Worm (Caenorhabditis elegans) whole organism, midembryonic: ENCODE data around the gene nhr-123.
A peak's percentile ranks its signal among the peaks of the same experiment; 100 is the strongest.

Source experiments
- T22C8.4 ChIP-seq: fragments of 200-800 bp; sonication (Bioruptor generic); IDR thresholded peaks from 2 replicates; pipeline ENCODE4 v1.3.6; 2022; ENCODE audit warnings: missing genetic modification characterization, missing compliant biosample characterization
- cog-1 ChIP-seq: sonication (generic microtip); optimal IDR thresholded peaks from 2 replicates; lab custom pipeline; 2016; ENCODE audit warnings: missing genetic modification characterization, missing compliant biosample characterization
- flt-1 ChIP-seq: fragments of 200-800 bp; sonication (Bioruptor generic); IDR thresholded peaks from 2 replicates; pipeline ENCODE4 v1.3.6; 2022; ENCODE audit warnings: missing genetic modification characterization, missing compliant biosample characterization
- klf-2 ChIP-seq: fragments of 200-800 bp; sonication (Bioruptor generic); conservative IDR thresholded peaks from 2 replicates; pipeline ENCODE4 v1.3.6; 2022; ENCODE audit warnings: missing genetic modification reagents, missing genetic modification characterization, missing compliant biosample characterization
- med-1 ChIP-seq: sonication (generic microtip); optimal IDR thresholded peaks from 2 replicates; lab custom pipeline; 2017; ENCODE audit warnings: missing genetic modification characterization, mild to moderate bottlenecking, missing compliant biosample characterization, antibody characterized with exemption, missing genetic modification reagents; ENCODE audit not compliant: insufficient read depth
- ref-1 ChIP-seq: fragments of 200-800 bp; sonication (Bioruptor generic); conservative IDR thresholded peaks from 2 replicates; pipeline ENCODE4 v1.3.6; 2022; ENCODE audit warnings: missing genetic modification reagents, missing genetic modification characterization, missing compliant biosample characterization
- tab-1 ChIP-seq: fragments of 200-800 bp; sonication (Bioruptor generic); IDR thresholded peaks from 2 replicates; pipeline ENCODE4 v1.3.6; 2022; ENCODE audit warnings: missing genetic modification characterization, missing compliant biosample characterization
- ztf-23 ChIP-seq: fragments of 200-800 bp; sonication (Bioruptor generic); IDR thresholded peaks from 2 replicates; pipeline ENCODE4 v1.3.6; 2022; ENCODE audit warnings: missing genetic modification reagents, missing genetic modification characterization, missing compliant biosample characterization
- ztf-29 ChIP-seq: fragments of 200-800 bp; sonication (Bioruptor generic); IDR thresholded peaks from 2 replicates; pipeline ENCODE4 v1.3.6; 2022; ENCODE audit warnings: missing genetic modification reagents, missing genetic modification characterization, missing compliant biosample characterization

Gene nhr-123

ce11 chrV:446988-447387 lies 4.3 kb upstream of the nhr-123 start:
- no peak for TF ChIP-seq cog-1 (tag; lab: Kevin White, UChicago)
- TF ChIP-seq med-1 (GFP tag; lab: Kevin White, UChicago) = no peak
- TF ChIP-seq ztf-29 (GFP tag; lab: Robert Waterston, UW) = no peak
- TF ChIP-seq T22C8.4 (GFP tag; lab: Robert Waterston, UW) = no peak
- 0 out of 2 replicates have a peak, but pooled peaks have one; percentile 40 for TF ChIP-seq tab-1 (GFP tag; lab: Robert Waterston, UW)
- TF ChIP-seq klf-2 (GFP tag; lab: Robert Waterston, UW) = no peak
- no peak for TF ChIP-seq ref-1 (GFP tag; lab: Robert Waterston, UW)
- TF ChIP-seq flt-1 (GFP tag; lab: Robert Waterston, UW) = 0 out of 2 replicates have a peak, but pooled peaks have one; percentile 32
- no peak for TF ChIP-seq ztf-23 (GFP tag; lab: Robert Waterston, UW)

- TF ChIP-seq T22C8.4 (GFP tag; lab: Robert Waterston, UW) (no peak), ztf-23 (GFP tag; lab: Robert Waterston, UW) (no peak), klf-2 (GFP tag; lab: Robert Waterston, UW) (no peak), flt-1 (GFP tag; lab: Robert Waterston, UW) (no peak), tab-1 (GFP tag; lab: Robert Waterston, UW) (no peak), cog-1 (tag; lab: Kevin White, UChicago) (no peak), ref-1 (GFP tag; lab: Robert Waterston, UW) (no peak), med-1 (GFP tag; lab: Kevin White, UChicago) (no peak), ztf-29 (GFP tag; lab: Robert Waterston, UW) (no peak)
Observed at ce11 chrV:449130-449529, 2.1 kb upstream of the nhr-123 start, which contains the start of gene srh-35. Gene srh-35 (minus strand): TSS chrV:449230.

ce11 chrV:449685-450084 lies 1.6 kb upstream of the nhr-123 start, which contains the start of gene M02H5.8:
Gene M02H5.8 (plus strand): TSS chrV:449981.
- no peak for TF ChIP-seq ztf-29 (GFP tag; lab: Robert Waterston, UW)
- TF ChIP-seq ref-1 (GFP tag; lab: Robert Waterston, UW) = no peak
- no peak for TF ChIP-seq cog-1 (tag; lab: Kevin White, UChicago)
- TF ChIP-seq ztf-23 (GFP tag; lab: Robert Waterston, UW) = no peak
- no peak for TF ChIP-seq tab-1 (GFP tag; lab: Robert Waterston, UW)
- no peak for TF ChIP-seq med-1 (GFP tag; lab: Kevin White, UChicago)
- no peak for TF ChIP-seq T22C8.4 (GFP tag; lab: Robert Waterston, UW)
- TF ChIP-seq flt-1 (GFP tag; lab: Robert Waterston, UW) = no peak
- TF ChIP-seq klf-2 (GFP tag; lab: Robert Waterston, UW) = no peak

- no peak for TF ChIP-seq cog-1 (tag; lab: Kevin White, UChicago)
- no peak for TF ChIP-seq ztf-23 (GFP tag; lab: Robert Waterston, UW)
Observed at ce11 chrV:453569-453968, 2.3 kb downstream of the nhr-123 start, which contains the start of gene nhr-98. Gene nhr-98 (plus strand): TSS chrV:453869.

- TF ChIP-seq med-1 (GFP tag; lab: Kevin White, UChicago) = no peak
- no peak for TF ChIP-seq ref-1 (GFP tag; lab: Robert Waterston, UW)
- TF ChIP-seq cog-1 (tag; lab: Kevin White, UChicago) = no peak
- no peak for TF ChIP-seq klf-2 (GFP tag; lab: Robert Waterston, UW)
- TF ChIP-seq ztf-23 (GFP tag; lab: Robert Waterston, UW) = no peak
- TF ChIP-seq tab-1 (GFP tag; lab: Robert Waterston, UW) = no peak
- no peak for TF ChIP-seq T22C8.4 (GFP tag; lab: Robert Waterston, UW)
- no peak for TF ChIP-seq ztf-29 (GFP tag; lab: Robert Waterston, UW)
- no peak for TF ChIP-seq flt-1 (GFP tag; lab: Robert Waterston, UW)
Observed at ce11 chrV:457839-458238, 6.6 kb downstream of the nhr-123 start.

- no peak for TF ChIP-seq T22C8.4 (GFP tag; lab: Robert Waterston, UW)
- TF ChIP-seq med-1 (GFP tag; lab: Kevin White, UChicago) = no peak
- TF ChIP-seq ref-1 (GFP tag; lab: Robert Waterston, UW) = no peak
- TF ChIP-seq cog-1 (tag; lab: Kevin White, UChicago) = no peak
- no peak for TF ChIP-seq flt-1 (GFP tag; lab: Robert Waterston, UW)
- no peak for TF ChIP-seq tab-1 (GFP tag; lab: Robert Waterston, UW)
- no peak for TF ChIP-seq ztf-29 (GFP tag; lab: Robert Waterston, UW)
- TF ChIP-seq klf-2 (GFP tag; lab: Robert Waterston, UW) = no peak
- TF ChIP-seq ztf-23 (GFP tag; lab: Robert Waterston, UW) = no peak
Observed at ce11 chrV:459464-459863, 8.2 kb downstream of the nhr-123 start, which contains the start of gene nhr-203. Gene nhr-203 (plus strand): TSS chrV:459795.

- TF ChIP-seq flt-1 (GFP tag; lab: Robert Waterston, UW) = no peak
- TF ChIP-seq cog-1 (tag; lab: Kevin White, UChicago) = no peak
- no peak for TF ChIP-seq T22C8.4 (GFP tag; lab: Robert Waterston, UW)
- TF ChIP-seq ztf-23 (GFP tag; lab: Robert Waterston, UW) = no peak
- TF ChIP-seq ztf-29 (GFP tag; lab: Robert Waterston, UW) = no peak
- no peak for TF ChIP-seq klf-2 (GFP tag; lab: Robert Waterston, UW)
- TF ChIP-seq med-1 (GFP tag; lab: Kevin White, UChicago) = no peak
- TF ChIP-seq ref-1 (GFP tag; lab: Robert Waterston, UW) = no peak
- TF ChIP-seq tab-1 (GFP tag; lab: Robert Waterston, UW) = no peak
Observed at ce11 chrV:462263-462662, 11.0 kb downstream of the nhr-123 start, which contains the start of gene nhr-202. Gene nhr-202 (plus strand): TSS chrV:462588.

ce11 chrV:464800-465199 lies 13.5 kb downstream of the nhr-123 start, which contains the start of gene nhr-201:
Gene nhr-201 (plus strand): TSS chrV:464828.
- TF ChIP-seq klf-2 (GFP tag; lab: Robert Waterston, UW) (no peak), tab-1 (GFP tag; lab: Robert Waterston, UW) (no peak), ref-1 (GFP tag; lab: Robert Waterston, UW) (no peak), T22C8.4 (GFP tag; lab: Robert Waterston, UW) (no peak), cog-1 (tag; lab: Kevin White, UChicago) (no peak)

ce11 chrV:465355-465754 lies 14.1 kb downstream of the nhr-123 start:
- no peak for TF ChIP-seq klf-2 (GFP tag; lab: Robert Waterston, UW)
- no peak for TF ChIP-seq flt-1 (GFP tag; lab: Robert Waterston, UW)
- no peak for TF ChIP-seq cog-1 (tag; lab: Kevin White, UChicago)
- no peak for TF ChIP-seq ztf-29 (GFP tag; lab: Robert Waterston, UW)
- no peak for TF ChIP-seq med-1 (GFP tag; lab: Kevin White, UChicago)
- no peak for TF ChIP-seq tab-1 (GFP tag; lab: Robert Waterston, UW)
